Fruit fly (Drosophila melanogaster) whole organism, embryonic: ENCODE data around the gene CG13893.

ENCODE experiments used
- Antp ChIP-seq: fragments of 200-800 bp; sonication (Bioruptor generic); optimal IDR thresholded peaks from 3 replicates; lab custom pipeline; 2016; ENCODE audit warnings: missing biosample characterization, missing genetic modification characterization
- Asciz ChIP-seq: fragments of 200-800 bp; sonication (Bioruptor generic); optimal IDR thresholded peaks from 2 replicates; lab custom pipeline; 2017; ENCODE audit warnings: missing biosample characterization, mild to moderate bottlenecking, missing genetic modification characterization, missing genetic modification reagents
- Bdp1 ChIP-seq: fragments of 200-800 bp; sonication (Bioruptor generic); optimal IDR thresholded peaks from 3 replicates; lab custom pipeline; 2016; ENCODE audit warnings: missing biosample characterization, missing genetic modification characterization
- CG10462 ChIP-seq: fragments of 200-800 bp; sonication (Bioruptor generic); optimal IDR thresholded peaks from 2 replicates; lab custom pipeline; 2016; ENCODE audit warnings: missing biosample characterization, missing genetic modification characterization
- CG10565 ChIP-seq: fragments of 200-800 bp; sonication (Bioruptor generic); optimal IDR thresholded peaks from 3 replicates; lab custom pipeline; 2016; ENCODE audit warnings: missing biosample characterization, mild to moderate bottlenecking, missing genetic modification characterization
- CG12299 ChIP-seq: fragments of 200-800 bp; sonication (Bioruptor generic); optimal IDR thresholded peaks from 2 replicates; lab custom pipeline; 2018; ENCODE audit warnings: missing biosample characterization, mild to moderate bottlenecking, missing genetic modification characterization
- CG13287 ChIP-seq: fragments of 200-800 bp; sonication (Bioruptor generic); IDR thresholded peaks from 2 replicates; pipeline ENCODE4 v1.3.6; 2022; ENCODE audit warnings: missing biosample characterization, missing genetic modification characterization; ENCODE audit not compliant: partially characterized antibody
- CG17359 ChIP-seq: fragments of 200-800 bp; sonication (Bioruptor generic); optimal IDR thresholded peaks from 3 replicates; lab custom pipeline; 2018; ENCODE audit warnings: missing biosample characterization, mild to moderate bottlenecking, missing genetic modification characterization, moderate library complexity
- CG18262 ChIP-seq: fragments of 200-800 bp; optimal IDR thresholded peaks from 3 replicates; lab custom pipeline; 2019; ENCODE audit warnings: missing biosample characterization, mild to moderate bottlenecking, missing genetic modification characterization, moderate library complexity
- CG1832 ChIP-seq: fragments of 200-800 bp; sonication (Bioruptor generic); optimal IDR thresholded peaks from 2 replicates; lab custom pipeline; 2017; ENCODE audit warnings: missing biosample characterization, mild to moderate bottlenecking, missing genetic modification characterization, inconsistent platforms
- CG18599 ChIP-seq: fragments of 200-800 bp; sonication (Bioruptor generic); optimal IDR thresholded peaks from 3 replicates; lab custom pipeline; 2017; ENCODE audit warnings: missing biosample characterization, missing genetic modification characterization, mild to moderate bottlenecking, moderate library complexity, missing genetic modification reagents
- CG2129 ChIP-seq: fragments of 200-800 bp; sonication (Bioruptor generic); IDR thresholded peaks from 2 replicates; pipeline ENCODE4 v1.3.6; 2022; ENCODE audit warnings: missing biosample characterization, missing genetic modification characterization; ENCODE audit not compliant: partially characterized antibody
- CG32772 ChIP-seq: fragments of 200-800 bp; sonication (Bioruptor generic); IDR thresholded peaks from 2 replicates; pipeline ENCODE4 v1.3.6; 2022; ENCODE audit warnings: missing biosample characterization, missing genetic modification characterization
- CG3281 ChIP-seq: fragments of 200-800 bp; sonication (Bioruptor generic); optimal IDR thresholded peaks from 3 replicates; lab custom pipeline; 2017; ENCODE audit warnings: missing biosample characterization, mild to moderate bottlenecking, missing genetic modification characterization
- CG34224 ChIP-seq: fragments of 200-800 bp; sonication (Bioruptor generic); IDR thresholded peaks from 3 replicates; pipeline ENCODE4 v1.3.6; 2022; ENCODE audit warnings: missing biosample characterization, missing genetic modification characterization; ENCODE audit not compliant: partially characterized antibody
- CG6175 ChIP-seq: fragments of 200-800 bp; sonication (Bioruptor generic); IDR thresholded peaks from 3 replicates; pipeline ENCODE4 v1.3.6; 2022; ENCODE audit warnings: missing biosample characterization, missing genetic modification characterization
- CG6791 ChIP-seq: fragments of 200-800 bp; sonication (Bioruptor generic); IDR thresholded peaks from 3 replicates; pipeline ENCODE4 v1.3.6; 2022; ENCODE audit warnings: missing biosample characterization, missing genetic modification characterization; ENCODE audit not compliant: partially characterized antibody
- CG7556 ChIP-seq: fragments of 200-800 bp; sonication (Bioruptor generic); optimal IDR thresholded peaks from 2 replicates; lab custom pipeline; 2017; ENCODE audit warnings: missing biosample characterization, mild to moderate bottlenecking, missing genetic modification characterization
- CG8281 ChIP-seq: fragments of 200-800 bp; sonication (Bioruptor generic); optimal IDR thresholded peaks from 2 replicates; lab custom pipeline; 2018; ENCODE audit warnings: missing biosample characterization, mild to moderate bottlenecking, missing genetic modification characterization, moderate library complexity
- CG9817 ChIP-seq: fragments of 200-800 bp; sonication (Bioruptor generic); optimal IDR thresholded peaks from 2 replicates; lab custom pipeline; 2018; ENCODE audit warnings: missing biosample characterization, mild to moderate bottlenecking, missing genetic modification characterization, moderate library complexity
- Dll ChIP-seq: fragments of 200-800 bp; sonication (Bioruptor generic); IDR thresholded peaks from 4 replicates; pipeline ENCODE4 v1.3.6; 2022; ENCODE audit warnings: missing biosample characterization, missing genetic modification characterization; ENCODE audit not compliant: partially characterized antibody
- Dref ChIP-seq: fragments of 200-800 bp; sonication (Bioruptor generic); IDR thresholded peaks from 2 replicates; pipeline ENCODE4 v1.3.6; 2022; ENCODE audit warnings: missing biosample characterization, missing genetic modification characterization
- Fer2 ChIP-seq: fragments of 200-800 bp; sonication (Bioruptor generic); optimal IDR thresholded peaks from 2 replicates; lab custom pipeline; 2018; ENCODE audit warnings: missing biosample characterization, mild to moderate bottlenecking, missing genetic modification characterization, moderate library complexity
- HHEX ChIP-seq: fragments of 200-800 bp; sonication (Bioruptor generic); optimal IDR thresholded peaks from 3 replicates; lab custom pipeline; 2017; ENCODE audit warnings: missing biosample characterization, mild to moderate bottlenecking, missing genetic modification characterization, missing genetic modification reagents
- HLHmδ ChIP-seq: fragments of 200-800 bp; sonication (Bioruptor generic); optimal IDR thresholded peaks from 2 replicates; lab custom pipeline; 2018; ENCODE audit warnings: missing biosample characterization, mild to moderate bottlenecking, missing genetic modification characterization, moderate library complexity
- Hand ChIP-seq: fragments of 200-800 bp; sonication (Bioruptor generic); optimal IDR thresholded peaks from 2 replicates; lab custom pipeline; 2017; ENCODE audit warnings: mild to moderate bottlenecking, missing biosample characterization, missing genetic modification reagents, missing genetic modification characterization
- Spps ChIP-seq: fragments of 200-800 bp; sonication (Bioruptor generic); optimal IDR thresholded peaks from 2 replicates; lab custom pipeline; 2018; ENCODE audit warnings: missing biosample characterization, mild to moderate bottlenecking, missing genetic modification characterization
- TFAM ChIP-seq: fragments of 200-800 bp; sonication (Bioruptor generic); optimal IDR thresholded peaks from 2 replicates; lab custom pipeline; 2017; ENCODE audit warnings: missing biosample characterization, missing genetic modification characterization, inconsistent platforms
- Usf ChIP-seq: fragments of 200-800 bp; sonication (Bioruptor generic); optimal IDR thresholded peaks from 2 replicates; lab custom pipeline; 2017; ENCODE audit warnings: missing genotype, missing biosample characterization, missing genetic modification characterization
- abd-A ChIP-seq: fragments of 200-800 bp; sonication (Bioruptor generic); optimal IDR thresholded peaks from 3 replicates; lab custom pipeline; 2019; ENCODE audit warnings: missing biosample characterization, mild to moderate bottlenecking, missing genetic modification characterization, moderate library complexity
- aop ChIP-seq: fragments of 200-800 bp; sonication (Bioruptor generic); IDR thresholded peaks from 2 replicates; pipeline ENCODE4 v1.3.6; 2022; ENCODE audit warnings: missing biosample characterization, missing genetic modification characterization
- ash1 ChIP-seq: fragments of 200-800 bp; sonication (Bioruptor generic); optimal IDR thresholded peaks from 2 replicates; lab custom pipeline; 2018; ENCODE audit warnings: missing biosample characterization, mild to moderate bottlenecking, missing genetic modification characterization
- cad ChIP-seq: fragments of >200 bp; optimal IDR thresholded peaks from 2 replicates; lab custom pipeline; 2017; ENCODE audit warnings: missing biosample characterization, missing genetic modification characterization
- chif ChIP-seq, 2 experiments: fragments of 200-800 bp; sonication (Bioruptor generic); optimal IDR thresholded peaks; 3 replicates each; lab custom pipeline; 2016; ENCODE audit warnings: missing biosample characterization in 2 of 2, missing genetic modification characterization in 2 of 2
- emc ChIP-seq: fragments of 200-800 bp; sonication (Bioruptor generic); optimal IDR thresholded peaks from 2 replicates; lab custom pipeline; 2016; ENCODE audit warnings: missing biosample characterization, missing genetic modification characterization
- gfzf ChIP-seq: fragments of 200-800 bp; sonication (Bioruptor generic); optimal IDR thresholded peaks from 2 replicates; lab custom pipeline; 2016; ENCODE audit warnings: missing biosample characterization, mild to moderate bottlenecking, missing genetic modification characterization, moderate library complexity
- gro ChIP-seq: fragments of 200-800 bp; sonication (Bioruptor generic); optimal IDR thresholded peaks from 2 replicates; lab custom pipeline; 2016; ENCODE audit warnings: missing biosample characterization, missing genetic modification characterization
- hb ChIP-seq: fragments of 200-800 bp; sonication (Bioruptor generic); IDR thresholded peaks from 3 replicates; pipeline ENCODE4 v1.3.6; 2022; ENCODE audit warnings: missing biosample characterization, missing genetic modification characterization; ENCODE audit not compliant: partially characterized antibody
- hbn ChIP-seq: fragments of 200-800 bp; sonication (Bioruptor generic); IDR thresholded peaks from 2 replicates; pipeline ENCODE4 v1.3.6; 2022; ENCODE audit warnings: missing biosample characterization, missing genetic modification characterization; ENCODE audit not compliant: partially characterized antibody
- knrl ChIP-seq: fragments of 200-800 bp; sonication (Bioruptor generic); IDR thresholded peaks from 3 replicates; pipeline ENCODE4 v1.3.6; 2022; ENCODE audit warnings: missing biosample characterization, missing genetic modification characterization; ENCODE audit not compliant: partially characterized antibody
- lbe ChIP-seq: fragments of 200-800 bp; sonication (Bioruptor generic); optimal IDR thresholded peaks from 2 replicates; lab custom pipeline; 2016; ENCODE audit warnings: missing biosample characterization, mild to moderate bottlenecking, missing genetic modification characterization
- lilli ChIP-seq: fragments of 200-800 bp; sonication (Bioruptor generic); optimal IDR thresholded peaks from 3 replicates; lab custom pipeline; 2016; ENCODE audit warnings: missing biosample characterization, missing genetic modification characterization
- mam ChIP-seq: fragments of 200-800 bp; sonication (Bioruptor generic); optimal IDR thresholded peaks from 3 replicates; lab custom pipeline; 2016; ENCODE audit warnings: missing biosample characterization, missing genetic modification characterization
- sisA ChIP-seq: fragments of 200-800 bp; sonication (Bioruptor generic); IDR thresholded peaks from 2 replicates; pipeline ENCODE4 v1.3.6; 2022; ENCODE audit warnings: missing biosample characterization, missing genetic modification characterization
- wdn ChIP-seq: fragments of 200-800 bp; sonication (Bioruptor generic); IDR thresholded peaks from 2 replicates; pipeline ENCODE4 v1.3.6; 2022; ENCODE audit warnings: missing biosample characterization, missing genetic modification characterization
- zfh1 ChIP-seq: fragments of 200-800 bp; sonication (Bioruptor generic); IDR thresholded peaks from 3 replicates; pipeline ENCODE4 v1.3.6; 2022; ENCODE audit warnings: missing biosample characterization, missing genetic modification characterization

Gene CG13893

dm6 chr3L:601559-602136, 2.2 kb downstream of the CG13893 start (continued):
- TF ChIP-seq abd-A (tag; lab: Kevin White, UChicago) (no peak), gfzf (GFP tag; lab: Kevin White, UChicago) (no peak)

- no peak for TF ChIP-seq CG6791
- TF ChIP-seq lbe (GFP tag; lab: Kevin White, UChicago), result peak; percentile 9
- TF ChIP-seq, all 482 proteins: peak for 1
These were observed 2.7 kb downstream of the CG13893 start for dm6 chr3L:601104-601503.

- TF ChIP-seq Antp (GFP tag; lab: Kevin White, UChicago) (no peak), zfh1 (GFP tag; lab: Robert Waterston, UW) (no peak), chif (GFP tag; optimal IDR thresholded peaks at IDR 0.05; lab: Kevin White, UChicago) (no peak), aop (no peak), mam (GFP tag; lab: Kevin White, UChicago) (no peak), CG10462 (GFP tag; lab: Kevin White, UChicago) (no peak), sisA (no peak), emc (GFP tag; lab: Kevin White, UChicago) (no peak), Hand (GFP tag; lab: Kevin White, UChicago) (no peak), CG18262 (no peak), knrl (GFP tag; lab: Robert Waterston, UW) (peak; percentile 61; the same call in 2 of the 3 replicates), Dref (peak; percentile 86), Usf (GFP tag; lab: Kevin White, UChicago) (no peak), Bdp1 (GFP tag; lab: Kevin White, UChicago) (no peak), hb (no peak; the same call in 2 of the 3 replicates), CG13287 (GFP tag; lab: Robert Waterston, UW) (peak; percentile 76), Dll (peak; percentile 67; the same call in 3 of the 4 replicates), HLHmδ (no peak), Fer2 (tag; lab: Kevin White, UChicago) (no peak), HHEX (GFP tag; lab: Kevin White, UChicago) (no peak), cad (GFP tag; lab: Kevin White, UChicago) (no peak), CG34224 (GFP tag; lab: Robert Waterston, UW) (peak; percentile 67), CG18599 (GFP tag; lab: Kevin White, UChicago) (no peak), lilli (no peak), CG7556 (GFP tag; lab: Kevin White, UChicago) (no peak), CG6175 (GFP tag; lab: Robert Waterston, UW) (no peak), Spps (tag; lab: Kevin White, UChicago) (no peak), TFAM (GFP tag; lab: Kevin White, UChicago) (no peak), CG10565 (no peak), CG1832 (no peak), CG8281 (tag; lab: Kevin White, UChicago) (no peak), ash1 (no peak), CG12299 (tag; lab: Kevin White, UChicago) (no peak), CG32772 (GFP tag; lab: Robert Waterston, UW) (no peak), wdn (no peak), CG3281 (GFP tag; lab: Kevin White, UChicago) (no peak), hbn (peak; percentile 51), CG9817 (tag; lab: Kevin White, UChicago) (no peak), CG2129 (GFP tag; lab: Robert Waterston, UW) (0 out of 2 replicates have a peak, but pooled peaks have one; percentile 17), CG17359 (tag; lab: Kevin White, UChicago) (no peak), gro (GFP tag; lab: Kevin White, UChicago) (no peak), Asciz (GFP tag; lab: Kevin White, UChicago) (no peak)
These were observed 10.7 kb downstream of the CG13893 start, which contains the start of gene MED14 for dm6 chr3L:593102-593501. TSS of gene MED14 (plus strand) at chr3L:593246.
